Fruit fly (Drosophila melanogaster): ENCODE measurements around the gene qjt.

The qjt gene

dm6 chr3L:17478826-17479225 is at the start of gene qjt, which contains the start of gene CG13733:
Gene qjt, plus strand, starts transcription at chr3L:17479096.
Gene CG13733, minus strand, starts transcription at chr3L:17478926.
- TF ChIP-seq CG17801 (GFP tag; optimal IDR thresholded peaks at IDR 0.05; ENCODE audit: partially characterized antibody), result no peak

dm6 chr3L:17430390-17430789 is 48.5 kb upstream of the qjt start:
- TF ChIP-seq CG17801 (GFP tag; optimal IDR thresholded peaks at IDR 0.05; ENCODE audit: partially characterized antibody), result no peak

- TF ChIP-seq CG17801 (GFP tag; optimal IDR thresholded peaks at IDR 0.05; ENCODE audit: partially characterized antibody), result no peak
Observed at dm6 chr3L:17430957-17431585, 47.8 kb upstream of the qjt start.

dm6 chr3L:17432947-17433346 is 45.9 kb upstream of the qjt start, which contains the start of gene frc:
Gene frc, minus strand, starts transcription at chr3L:17433190.
- no peak for TF ChIP-seq CG17801 (GFP tag; optimal IDR thresholded peaks at IDR 0.05; ENCODE audit: partially characterized antibody)

DNA sequence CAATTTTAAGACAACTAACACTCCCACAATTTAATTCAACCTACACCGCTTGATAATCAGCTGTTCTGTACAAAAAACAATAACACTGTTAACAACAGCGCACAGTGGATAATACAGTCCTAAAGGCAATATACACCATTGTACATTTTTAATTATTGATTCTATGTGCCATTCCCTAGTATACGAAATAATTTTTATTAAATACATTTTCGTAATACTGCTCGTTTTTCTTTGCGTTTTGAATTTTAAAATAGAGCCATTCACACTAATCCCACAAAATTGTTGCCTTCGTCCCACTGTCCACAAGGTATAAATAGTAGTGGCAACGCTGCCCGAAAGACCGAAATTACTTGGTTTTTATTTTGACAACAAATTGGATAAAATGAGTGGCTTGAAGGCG is 45.3 kb upstream of the qjt start, which contains the start of the genes Coq4 and CG32176:
Gene Coq4, minus strand, starts transcription at position 67 of the 400 bp plus-strand sequence.
Gene CG32176, plus strand, starts transcription at position 314 of the 400 bp plus-strand sequence.
- TF ChIP-seq CG17801 (GFP tag; optimal IDR thresholded peaks at IDR 0.05; ENCODE audit: partially characterized antibody), result peak; percentile 92

dm6 chr3L:17436331-17436730 is 42.6 kb upstream of the qjt start, which contains the start of gene CG12229:
Gene CG12229, minus strand, starts transcription at chr3L:17436431.
- TF ChIP-seq CG17801 (GFP tag; optimal IDR thresholded peaks at IDR 0.05; ENCODE audit: partially characterized antibody), result no peak

DNA sequence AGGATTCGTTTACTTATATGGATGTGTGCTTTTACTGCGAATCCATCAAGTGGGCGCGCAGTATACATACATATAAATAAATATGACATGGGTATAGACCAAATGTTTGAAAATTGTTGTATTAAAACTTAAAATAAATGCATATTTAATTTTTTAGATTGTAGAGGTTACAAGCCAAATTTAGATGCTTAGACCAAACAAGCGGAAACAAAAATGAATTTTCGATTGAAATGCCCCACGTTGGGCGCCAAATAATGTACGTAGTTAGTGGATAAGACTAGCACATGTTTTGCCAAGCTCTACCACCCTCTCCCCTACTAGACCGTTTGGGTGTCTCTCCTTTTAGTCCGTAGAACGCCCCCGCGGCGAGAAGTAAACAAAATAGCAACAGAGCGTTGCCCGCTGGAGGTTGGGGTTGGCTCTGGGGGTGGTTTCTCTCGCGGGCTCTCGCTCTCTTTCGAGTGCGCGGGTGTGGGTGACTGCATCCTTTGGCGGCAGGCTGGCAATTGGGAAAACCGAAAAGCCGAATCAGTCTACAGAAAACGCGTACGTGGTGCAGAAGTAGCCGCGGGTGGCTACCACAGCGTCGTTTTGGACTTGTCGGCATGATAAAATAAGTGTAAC is 39.9 kb upstream of the qjt start, which contains the start of gene CG18265:
Gene CG18265, plus strand, starts transcription at position 530 of the 624 bp plus-strand sequence.
- TF ChIP-seq CG17801 (GFP tag; optimal IDR thresholded peaks at IDR 0.05; ENCODE audit: partially characterized antibody), result no peak

dm6 chr3L:17441602-17442001 is 37.3 kb upstream of the qjt start:
- no peak for TF ChIP-seq CG17801 (GFP tag; optimal IDR thresholded peaks at IDR 0.05; ENCODE audit: partially characterized antibody)

dm6 chr3L:17444569-17444968 is 34.3 kb upstream of the qjt start:
- TF ChIP-seq CG17801 (GFP tag; optimal IDR thresholded peaks at IDR 0.05; ENCODE audit: partially characterized antibody), result no peak

dm6 chr3L:17445629-17446431 is 33.1 kb upstream of the qjt start:
- TF ChIP-seq CG17801 (GFP tag; optimal IDR thresholded peaks at IDR 0.05; ENCODE audit: partially characterized antibody), result no peak

DNA sequence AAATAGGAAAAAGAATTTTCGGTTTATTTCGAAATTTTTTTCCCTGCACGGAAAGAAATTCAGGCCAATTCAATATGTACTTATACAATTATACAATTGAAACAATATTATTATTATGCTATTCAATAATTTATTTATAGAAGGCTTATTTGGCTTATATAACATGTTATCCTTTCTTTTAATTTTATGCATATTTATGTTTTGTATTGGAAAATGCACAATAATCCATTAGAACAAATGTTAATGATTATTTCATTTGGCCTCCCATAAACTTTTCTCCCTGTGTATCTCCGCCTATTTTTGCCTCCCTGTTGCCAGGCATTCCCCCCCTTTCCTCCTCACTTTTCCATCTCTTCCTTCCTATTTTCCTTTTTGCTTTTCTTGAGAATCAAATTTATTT is 31.0 kb upstream of the qjt start:
- TF ChIP-seq CG17801 (GFP tag; optimal IDR thresholded peaks at IDR 0.05; ENCODE audit: partially characterized antibody), result no peak

dm6 chr3L:17457695-17458242 is 21.1 kb upstream of the qjt start:
- no peak for TF ChIP-seq CG17801 (GFP tag; optimal IDR thresholded peaks at IDR 0.05; ENCODE audit: partially characterized antibody)

- no peak for TF ChIP-seq CG17801 (GFP tag; optimal IDR thresholded peaks at IDR 0.05; ENCODE audit: partially characterized antibody)
Observed at dm6 chr3L:17458856-17459518, 19.9 kb upstream of the qjt start.

dm6 chr3L:17461369-17462012 is 17.4 kb upstream of the qjt start:
- TF ChIP-seq CG17801 (GFP tag; optimal IDR thresholded peaks at IDR 0.05; ENCODE audit: partially characterized antibody), result no peak

Measured in ovary, adult (tissue).